Fruit fly (Drosophila melanogaster) whole organism: ENCODE results near the gene sloth1.
A peak's percentile ranks its signal among the peaks of the same experiment; 100 is the strongest.

ENCODE experiments used
- CG8478 ChIP-seq: fragments of >200 bp; optimal IDR thresholded peaks from 2 replicates; lab custom pipeline; 2018; ENCODE audit warnings: inconsistent platforms
- Dll ChIP-seq: fragments of >200 bp; optimal IDR thresholded peaks from 2 replicates; lab custom pipeline; 2017
- EcR ChIP-seq, 2 experiments: fragments of >200 bp; optimal IDR thresholded peaks; 2 replicates each; lab custom pipeline; 2017; ENCODE audit warnings: missing biosample characterization in 2 of 2, missing genetic modification characterization in 2 of 2, missing genetic modification reagents in 2 of 2
- pan ChIP-seq: fragments of >200 bp; optimal IDR thresholded peaks from 2 replicates; lab custom pipeline; 2017
- psq ChIP-seq: fragments of >200 bp; optimal IDR thresholded peaks from 2 replicates; lab custom pipeline; 2017
- usp ChIP-seq: fragments of >200 bp; optimal IDR thresholded peaks from 2 replicates; lab custom pipeline; 2017; ENCODE audit warnings: missing biosample characterization, missing genetic modification characterization, mixed read lengths

Gene sloth1

DNA sequence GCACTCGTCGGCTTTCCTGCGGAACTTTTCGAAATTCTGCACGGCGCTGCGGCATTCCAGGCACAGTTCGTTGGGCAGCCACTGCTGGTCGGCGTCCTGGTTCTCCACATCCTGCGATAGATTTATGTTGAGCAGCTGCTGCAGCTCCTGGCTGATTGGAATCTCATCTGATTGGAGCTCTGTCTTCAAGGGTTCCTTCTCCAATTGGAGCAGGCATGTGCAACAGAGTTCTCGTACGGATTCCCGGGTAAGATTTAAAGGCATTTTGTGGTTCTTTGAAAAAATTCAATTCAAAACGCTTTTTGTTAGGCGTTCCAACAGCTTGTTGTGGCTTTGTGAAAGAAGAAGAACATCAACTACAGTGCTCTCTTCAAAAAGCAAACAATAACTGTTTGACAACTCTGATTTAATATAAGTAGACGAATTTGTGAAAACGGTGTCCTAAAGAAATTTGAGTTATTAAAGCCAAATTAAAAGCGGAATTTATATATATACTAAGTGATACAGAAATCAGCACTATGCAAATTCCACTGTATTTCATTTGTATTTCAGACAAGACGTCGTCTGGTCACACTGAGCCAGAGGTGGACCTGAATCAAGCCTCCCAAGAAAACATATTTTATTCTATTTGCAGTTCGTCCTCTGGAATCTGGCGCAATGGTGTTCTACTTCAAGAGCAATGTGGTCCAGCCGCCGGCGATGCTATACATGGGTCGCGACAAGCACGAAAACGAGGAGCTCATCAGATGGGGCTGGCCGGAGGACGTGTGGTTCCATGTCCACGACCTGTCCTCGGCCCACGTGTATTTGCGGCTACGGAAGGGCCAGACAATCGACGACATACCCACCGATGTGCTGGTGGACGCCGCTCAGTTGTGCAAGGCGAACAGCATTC is 2.4 kb downstream of the sloth1 start, which contains the start of the genes CG3032 and CG4593:
TSS of gene CG3032 (minus strand) at position 562 of the 895 bp plus-strand sequence.
TSS of gene CG4593 (plus strand) at position 568 of the 895 bp plus-strand sequence.
- TF ChIP-seq CG8478 (no peak), psq (no peak), Dll (lab: Kevin White, UChicago) (no peak), EcR (GFP tag; optimal IDR thresholded peaks at IDR 0.05; lab: Kevin White, UChicago) (no peak), pan (lab: Kevin White, UChicago) (no peak), usp (GFP tag; lab: Kevin White, UChicago) (no peak)

DNA sequence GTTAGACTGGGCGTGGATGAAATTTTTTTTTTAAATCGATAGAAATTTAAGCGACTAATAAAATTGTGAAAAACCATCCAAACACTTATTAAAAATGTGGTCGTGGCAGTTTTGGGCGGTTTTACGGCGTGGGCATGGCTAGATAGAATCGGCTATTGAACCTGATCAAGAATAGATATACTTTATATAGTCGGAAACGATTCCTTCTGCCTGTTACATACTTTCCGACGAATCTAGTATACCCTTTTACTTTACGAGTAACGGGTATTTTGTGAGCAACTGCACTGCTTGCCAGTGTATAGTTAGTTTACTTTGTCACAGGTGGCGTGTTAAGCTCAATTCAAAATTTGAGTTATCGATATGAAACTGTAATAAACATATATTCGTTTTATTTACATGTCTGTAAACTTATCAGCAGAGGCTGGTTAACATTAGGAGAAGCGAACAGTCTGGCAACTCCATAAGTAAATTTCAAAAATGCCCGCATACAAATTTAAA is 3.8 kb downstream of the sloth1 start:
- TF ChIP-seq pan (lab: Kevin White, UChicago) (peak; percentile 66), Dll (lab: Kevin White, UChicago) (no peak)

DNA sequence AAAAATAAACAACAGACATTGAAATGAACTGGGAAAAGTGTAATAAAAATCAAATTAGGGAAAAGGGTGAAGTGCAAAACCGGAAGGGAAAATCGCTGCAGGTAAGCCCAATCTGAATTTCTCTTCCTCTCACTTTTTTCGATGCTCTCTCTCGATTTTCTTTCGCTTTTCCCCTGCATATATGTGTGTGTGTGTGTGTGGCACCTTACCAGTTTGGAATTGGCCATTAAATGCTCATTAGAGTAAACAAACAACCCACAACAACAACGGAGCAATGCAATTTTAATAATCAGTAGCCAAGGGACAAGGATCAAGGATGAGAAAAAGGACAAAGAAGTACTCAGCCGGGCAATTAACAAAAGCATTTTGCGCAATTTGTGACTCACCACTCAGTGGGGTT is 23.7 kb downstream of the sloth1 start:
- TF ChIP-seq psq (no peak), pan (lab: Kevin White, UChicago) (no peak), usp (GFP tag; lab: Kevin White, UChicago) (no peak), EcR (GFP tag; optimal IDR thresholded peaks at IDR 0.05; lab: Kevin White, UChicago) (no peak), CG8478 (no peak)

DNA sequence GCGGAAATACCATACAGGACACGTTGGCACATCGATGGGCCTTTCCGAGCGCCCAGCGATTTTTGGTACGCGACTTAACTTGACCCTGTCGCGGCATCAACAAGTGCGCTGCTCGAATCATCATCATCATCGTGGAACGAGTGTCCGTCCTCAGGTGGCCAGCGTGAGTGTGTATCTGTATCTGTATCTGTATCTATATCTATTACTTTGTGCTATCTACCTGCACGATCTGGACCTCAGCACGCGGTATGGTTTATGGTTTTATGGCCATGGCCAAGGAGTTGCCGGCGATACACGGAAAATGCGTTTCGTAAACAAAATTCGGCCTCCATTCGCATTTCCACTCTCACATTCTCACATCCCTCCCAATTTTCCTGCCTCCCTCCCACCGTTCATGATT is 25.9 kb downstream of the sloth1 start:
- no peak for TF ChIP-seq EcR (GFP tag; optimal IDR thresholded peaks at IDR 0.05; lab: Kevin White, UChicago)
- TF ChIP-seq psq: no peak
- TF ChIP-seq usp (GFP tag; lab: Kevin White, UChicago): no peak

DNA sequence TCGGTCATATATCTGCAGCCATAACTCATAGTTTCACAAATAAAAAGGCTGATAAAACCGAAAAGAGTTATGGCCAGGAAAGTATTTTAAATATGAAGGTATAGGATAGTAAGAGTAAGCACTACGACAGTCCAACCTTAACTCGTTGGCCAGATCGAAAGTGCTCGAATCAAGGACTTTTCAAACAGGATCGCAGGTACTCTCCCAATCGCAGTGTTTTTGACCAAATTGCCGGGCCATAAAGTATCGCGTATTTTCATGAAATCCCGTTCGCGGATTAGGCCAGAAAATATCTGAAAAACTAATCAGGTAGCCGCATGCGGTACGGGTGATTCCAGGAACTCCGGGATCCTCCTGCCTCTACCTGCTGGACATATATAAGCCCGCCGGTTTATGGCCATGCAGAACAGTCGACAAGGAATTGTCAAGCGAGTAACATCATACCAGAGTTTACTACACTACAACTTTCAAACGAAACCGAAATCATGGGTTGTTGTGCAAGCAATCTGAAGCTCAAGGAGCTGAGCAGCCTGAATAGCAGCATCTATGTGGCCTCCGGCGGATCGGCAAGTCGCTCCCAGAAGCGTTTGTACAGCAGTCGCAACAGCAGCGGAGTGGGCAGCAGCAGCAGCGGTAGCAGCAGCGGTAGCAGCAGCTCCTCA is 29.2 kb downstream of the sloth1 start, which contains the start of gene CG14427:
TSS of gene CG14427 (plus strand) at position 399 of the 662 bp plus-strand sequence.
- no peak for TF ChIP-seq CG8478
- TF ChIP-seq Dll (lab: Kevin White, UChicago): no peak
- TF ChIP-seq psq: no peak
- TF ChIP-seq EcR (GFP tag; optimal IDR thresholded peaks at IDR 0.05; lab: Kevin White, UChicago): no peak
- no peak for TF ChIP-seq pan (lab: Kevin White, UChicago)
- TF ChIP-seq usp (GFP tag; lab: Kevin White, UChicago): no peak

DNA sequence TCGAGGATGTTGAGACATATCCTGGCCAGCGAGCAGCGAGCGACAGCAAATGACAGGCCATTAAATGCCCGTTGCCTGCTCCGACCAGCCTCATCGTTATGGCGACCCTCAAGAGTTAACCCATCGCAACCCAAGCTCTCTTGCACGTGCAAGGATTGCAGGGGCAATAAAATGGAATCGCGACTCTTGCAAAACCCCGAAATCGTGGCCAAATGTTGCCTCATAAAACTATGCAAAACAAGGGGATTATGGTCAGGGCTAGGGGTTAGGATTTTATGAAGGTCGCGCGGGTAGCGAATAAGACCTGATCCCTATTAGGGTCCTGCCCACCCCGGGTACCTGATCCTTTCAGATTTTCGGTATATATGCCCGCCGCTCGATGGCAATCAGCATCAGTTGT is 37.9 kb downstream of the sloth1 start, which contains the start of gene nullo:
TSS of gene nullo (plus strand) at position 390 of the 400 bp plus-strand sequence.
- TF ChIP-seq CG8478 (no peak), EcR (GFP tag; optimal IDR thresholded peaks at IDR 0.05; lab: Kevin White, UChicago) (no peak), usp (GFP tag; lab: Kevin White, UChicago) (no peak), pan (lab: Kevin White, UChicago) (no peak), Dll (lab: Kevin White, UChicago) (no peak), psq (no peak)

DNA sequence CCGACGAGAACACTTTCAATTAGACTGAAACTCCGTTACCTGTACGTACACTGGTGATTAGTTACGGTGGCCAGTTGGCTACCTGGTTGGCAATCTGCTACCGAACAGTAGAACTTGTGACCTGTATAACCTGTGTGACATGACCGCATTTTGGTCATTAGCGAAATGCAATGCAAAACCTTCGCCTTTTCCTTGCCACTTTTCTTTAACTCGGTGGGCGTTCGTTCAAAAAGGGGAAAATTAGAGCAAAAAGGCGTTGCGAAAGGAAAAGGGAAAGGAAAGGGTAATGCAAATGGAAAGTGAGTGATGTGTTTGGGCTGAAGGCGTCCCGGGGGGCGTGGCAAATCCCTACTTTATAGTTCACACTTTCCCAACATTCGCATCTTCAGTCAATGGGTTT is 47.8 kb downstream of the sloth1 start:
- TF ChIP-seq usp (GFP tag; lab: Kevin White, UChicago) (no peak), psq (no peak), pan (lab: Kevin White, UChicago) (no peak), CG8478 (no peak), Dll (lab: Kevin White, UChicago) (no peak), EcR (GFP tag; optimal IDR thresholded peaks at IDR 0.05; lab: Kevin White, UChicago) (no peak)
